Worm (Caenorhabditis elegans): ENCODE data around the gene C08F8.3.

C08F8.3 gene

DNA sequence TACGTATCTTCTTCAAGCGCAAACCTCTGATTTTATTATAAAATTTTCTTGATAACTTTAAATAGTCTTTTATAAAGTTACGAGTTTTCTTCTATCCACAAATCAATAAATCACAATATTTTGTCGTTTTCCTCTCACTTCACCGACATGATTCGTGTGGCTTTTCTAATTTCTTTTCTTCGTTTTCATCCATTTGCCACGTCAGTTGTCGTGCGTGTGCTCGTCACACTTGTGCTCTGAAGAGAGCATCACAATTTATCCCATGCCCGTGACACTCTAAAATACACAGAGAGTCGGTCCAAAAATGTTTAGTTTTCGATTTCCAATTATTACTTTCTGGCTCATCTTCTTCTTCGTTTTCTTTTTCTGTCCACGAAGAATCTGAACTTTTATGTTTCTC, 42.9 kb upstream of the C08F8.3 start:
- peak; percentile 49 for TF ChIP-seq crh-2 (tag; optimal IDR thresholded peaks at IDR 0.05)
- no peak for TF ChIP-seq nhr-25 (tag; optimal IDR thresholded peaks at IDR 0.05)
- TF ChIP-seq nhr-129 (tag; optimal IDR thresholded peaks at IDR 0.05), result peak; percentile 44
- no peak for TF ChIP-seq ama-1 (optimal IDR thresholded peaks at IDR 0.05)
- TF ChIP-seq lsy-2 (tag; optimal IDR thresholded peaks at IDR 0.05), result peak in 1 of 2 experiments; percentile 21

DNA sequence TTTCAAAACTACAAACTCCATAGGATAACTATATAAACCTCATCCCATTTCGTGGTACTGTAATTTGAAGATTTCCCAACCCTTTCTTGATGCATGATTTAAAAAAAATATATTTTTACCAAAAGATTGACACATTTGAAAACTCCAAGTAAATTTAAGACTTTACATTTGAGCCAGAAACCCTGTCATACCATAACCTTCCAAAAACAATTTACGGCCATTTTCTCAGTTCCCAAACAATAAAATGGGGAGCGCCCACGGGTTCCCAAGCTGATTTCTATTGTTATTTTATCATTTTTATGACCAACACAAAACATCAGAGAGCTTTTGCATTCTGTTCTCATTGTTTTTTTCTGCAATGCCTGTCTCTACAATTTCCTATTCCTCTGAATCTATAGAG, 42.2 kb upstream of the C08F8.3 start, which contains the start of gene clc-9:
clc-9 (plus strand) TSS at position 301 of the 400 bp plus-strand sequence.
- TF ChIP-seq lsy-2 (tag; optimal IDR thresholded peaks at IDR 0.05) (no peak), mbf-1 (tag; optimal IDR thresholded peaks at IDR 0.05) (no peak), egl-27 (tag; optimal IDR thresholded peaks at IDR 0.05) (no peak), aly-2 (tag; optimal IDR thresholded peaks at IDR 0.05) (no peak), dmd-4 (tag; optimal IDR thresholded peaks at IDR 0.05) (no peak), unc-39 (tag; optimal IDR thresholded peaks at IDR 0.05) (no peak), R02D3.7 (tag; optimal IDR thresholded peaks at IDR 0.05) (no peak), nhr-23 (tag; optimal IDR thresholded peaks at IDR 0.05) (no peak), zag-1 (tag; optimal IDR thresholded peaks at IDR 0.05) (no peak), alr-1 (tag; optimal IDR thresholded peaks at IDR 0.05) (no peak), ztf-4 (tag; optimal IDR thresholded peaks at IDR 0.05) (no peak), nhr-10 (tag; optimal IDR thresholded peaks at IDR 0.05) (no peak), nhr-11 (tag; optimal IDR thresholded peaks at IDR 0.05) (no peak), sma-3 (GFP tag; optimal IDR thresholded peaks at IDR 0.05) (no peak)

DNA sequence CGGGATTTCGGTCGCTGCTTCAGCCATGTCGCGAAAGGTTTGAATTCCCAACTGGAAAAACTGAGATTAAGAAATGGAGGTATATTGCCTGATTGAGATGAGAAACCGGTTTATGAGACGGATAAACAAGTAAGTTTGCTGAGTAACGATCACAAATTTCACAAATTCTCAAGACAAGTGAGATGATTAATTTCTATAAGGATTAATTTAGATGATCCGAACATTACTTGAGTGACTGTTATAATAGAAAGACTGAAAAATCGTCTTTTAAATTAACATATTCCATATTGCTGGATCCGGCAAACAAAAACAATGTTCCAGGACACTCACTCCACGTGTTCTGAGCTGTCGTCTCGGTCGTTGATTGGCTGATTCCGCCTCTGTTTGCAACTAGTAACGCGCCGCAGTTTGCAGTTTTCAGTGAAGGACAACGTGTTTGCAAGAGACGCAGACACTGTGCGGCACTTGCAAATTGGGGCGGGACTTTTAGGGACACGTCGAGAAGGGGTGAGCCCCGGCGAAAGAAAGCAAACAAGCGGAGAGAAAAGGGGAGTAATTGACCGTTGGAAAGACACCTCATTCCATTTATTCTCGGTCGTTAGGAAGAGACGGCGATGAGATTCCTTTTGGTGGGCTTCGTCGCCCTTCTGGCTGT, 35.9 kb upstream of the C08F8.3 start, which contains the start of the genes imp-2 and enpl-1:
imp-2 (minus strand) TSS at position 51 of the 655 bp plus-strand sequence.
enpl-1 (plus strand) TSS at position 462 of the 655 bp plus-strand sequence.
- TF ChIP-seq snpc-4 (tag; optimal IDR thresholded peaks at IDR 0.05) (peak; percentile 34), nhr-6 (tag; optimal IDR thresholded peaks at IDR 0.05) (peak; percentile 71), F13H6.1 (tag; optimal IDR thresholded peaks at IDR 0.05) (peak; percentile 91), sma-3 (GFP tag; optimal IDR thresholded peaks at IDR 0.05) (peak; percentile 89), Y55F3AM.14 (GFP tag; optimal IDR thresholded peaks at IDR 0.05) (peak; percentile 34), dmd-4 (tag; optimal IDR thresholded peaks at IDR 0.05) (no peak), elt-1 (tag; optimal IDR thresholded peaks at IDR 0.05) (no peak), nhr-129 (tag; optimal IDR thresholded peaks at IDR 0.05) (peak; percentile 94), mbf-1 (tag; optimal IDR thresholded peaks at IDR 0.05) (no peak), nhr-77 (tag; optimal IDR thresholded peaks at IDR 0.05) (peak; percentile 62), alr-1 (tag; optimal IDR thresholded peaks at IDR 0.05) (no peak), ceh-82 (tag; optimal IDR thresholded peaks at IDR 0.05) (no peak), crh-2 (tag; optimal IDR thresholded peaks at IDR 0.05) (peak; percentile 98), peb-1 (tag; optimal IDR thresholded peaks at IDR 0.05) (no peak), ztf-1 (GFP tag; conservative IDR thresholded peaks at IDR 0.05) (no peak), unc-55 (GFP tag; optimal IDR thresholded peaks at IDR 0.05) (peak; percentile 92), ceh-16 (tag; optimal IDR thresholded peaks at IDR 0.05) (peak; percentile 31), lin-13 (GFP tag; optimal IDR thresholded peaks at IDR 0.05) (peak; percentile 88), R02D3.7 (tag; optimal IDR thresholded peaks at IDR 0.05) (no peak), mdl-1 (tag; optimal IDR thresholded peaks at IDR 0.05) (peak; percentile 70 to 97), lin-39 (tag; optimal IDR thresholded peaks at IDR 0.05) (no peak), nhr-237 (tag; optimal IDR thresholded peaks at IDR 0.05) (peak; percentile 21), sma-9 (GFP tag; optimal IDR thresholded peaks at IDR 0.05) (peak; percentile 81), sma-9 (tag; optimal IDR thresholded peaks at IDR 0.05) (no peak), unc-62 (GFP tag; optimal IDR thresholded peaks at IDR 0.05) (no peak), unc-39 (tag; optimal IDR thresholded peaks at IDR 0.05) (no peak), nhr-23 (tag; optimal IDR thresholded peaks at IDR 0.05) (peak; percentile 25), ztf-4 (tag; optimal IDR thresholded peaks at IDR 0.05) (peak; percentile 69), blmp-1 (tag; optimal IDR thresholded peaks at IDR 0.05; ENCODE audit: insufficient read depth) (peak; percentile 10), nhr-25 (tag; optimal IDR thresholded peaks at IDR 0.05) (peak; percentile 78), nhr-10 (tag; optimal IDR thresholded peaks at IDR 0.05) (peak; percentile 43), ztf-11 (tag; optimal IDR thresholded peaks at IDR 0.05) (no peak), gmeb-1 (tag; optimal IDR thresholded peaks at IDR 0.05) (peak; percentile 85), mab-5 (tag; optimal IDR thresholded peaks at IDR 0.05) (peak; percentile 89), C34F6.9 (tag; optimal IDR thresholded peaks at IDR 0.05) (peak; percentile 89), nhr-21 (tag; optimal IDR thresholded peaks at IDR 0.05) (peak; percentile 83), nhr-11 (tag; optimal IDR thresholded peaks at IDR 0.05) (no peak), zag-1 (tag; optimal IDR thresholded peaks at IDR 0.05) (peak; percentile 98), ama-1 (optimal IDR thresholded peaks at IDR 0.05) (no peak), sem-4 (tag; optimal IDR thresholded peaks at IDR 0.05) (peak; percentile 74), nhr-12 (tag; optimal IDR thresholded peaks at IDR 0.05) (no peak), aly-2 (tag; optimal IDR thresholded peaks at IDR 0.05) (no peak), ZK546.5 (tag; optimal IDR thresholded peaks at IDR 0.05) (peak; percentile 34), fos-1 (tag; optimal IDR thresholded peaks at IDR 0.05) (peak; percentile 86), lin-11 (tag; optimal IDR thresholded peaks at IDR 0.05) (peak; percentile 93), elt-3 (tag; optimal IDR thresholded peaks at IDR 0.05) (no peak)

Data from whole organism, L2 larva.